Fruit fly (Drosophila melanogaster): ENCODE measurements around the gene CG7650.
A peak's percentile ranks its signal among the peaks of the same experiment; 100 is the strongest.

DNA sequence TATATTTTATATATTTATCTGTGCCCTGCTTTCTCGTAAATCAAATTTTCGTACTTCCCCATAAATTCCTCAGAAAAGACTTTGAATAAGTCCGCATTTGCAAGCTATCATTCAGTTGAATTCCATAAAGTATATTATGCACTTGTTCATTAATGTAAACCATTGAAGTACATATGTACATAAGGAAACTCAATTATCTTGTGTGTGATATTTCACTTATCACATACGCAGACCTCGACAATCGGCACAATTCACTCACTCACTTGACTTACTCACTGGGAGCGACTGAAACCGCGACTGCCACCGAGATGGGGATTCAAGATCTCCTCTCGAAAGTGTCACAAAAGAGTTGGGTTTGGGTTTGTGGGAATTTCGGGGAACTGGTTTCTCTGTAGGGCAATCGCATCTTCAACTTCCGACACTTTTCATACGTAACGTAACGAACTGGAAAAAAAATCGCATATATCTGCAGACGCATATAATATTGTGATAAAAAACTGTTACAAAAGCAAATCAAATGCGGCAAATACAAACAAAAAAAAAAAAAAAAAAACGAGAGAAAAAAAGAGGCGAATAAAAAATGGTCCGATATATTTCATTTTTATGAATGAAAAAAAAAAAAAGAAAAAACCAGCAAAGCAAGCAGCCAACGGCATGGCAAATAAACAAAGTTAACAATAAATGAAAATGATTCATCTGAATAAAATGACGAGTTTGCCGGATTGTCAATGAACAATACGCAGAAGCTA lies 13.0 kb downstream of the CG7650 start:
- TF ChIP-seq CG4496 (GFP tag; IDR thresholded peaks at IDR 0.05) (no peak), CG10348 (GFP tag; IDR thresholded peaks at IDR 0.05) (no peak), EcR (GFP tag; optimal IDR thresholded peaks at IDR 0.05) (peak; percentile 40), Snoo (tag; optimal IDR thresholded peaks at IDR 0.05) (no peak), CG14655 (GFP tag; optimal IDR thresholded peaks at IDR 0.05) (no peak), CG13204 (GFP tag; optimal IDR thresholded peaks at IDR 0.05) (no peak), rn (GFP tag; IDR thresholded peaks at IDR 0.05) (no peak), CG12605 (GFP tag; IDR thresholded peaks at IDR 0.05) (no peak)

Measured in whole organism, pupa.